Worm (Caenorhabditis elegans): ENCODE data around the gene pes-23.
A peak's percentile ranks its signal among the peaks of the same experiment; 100 is the strongest.

pes-23 gene

DNA sequence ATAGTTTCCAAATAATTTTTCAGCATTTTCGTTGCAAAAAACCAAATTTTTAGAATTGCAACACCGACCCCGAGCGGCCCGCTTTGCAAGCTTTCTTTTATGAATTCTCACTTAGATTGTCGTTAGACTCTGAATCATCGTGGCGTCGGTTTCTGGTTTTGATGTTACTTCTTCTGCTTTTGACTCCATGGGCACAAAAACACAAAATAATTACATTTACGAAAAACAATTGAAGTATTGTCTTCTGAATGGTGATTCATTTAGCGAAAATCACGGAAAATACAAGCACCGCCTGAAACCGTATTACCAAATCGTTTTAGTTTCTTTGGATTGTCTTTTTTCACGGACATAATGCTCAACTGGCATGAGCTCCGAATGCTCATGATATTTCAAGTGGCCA, at the start of gene pes-23:
Gene pes-23, plus strand, starts transcription at position 301 of the 400 bp plus-strand sequence.
- TF ChIP-seq ztf-16 (tag; optimal IDR thresholded peaks at IDR 0.05) (no peak), unc-3 (GFP tag; conservative IDR thresholded peaks at IDR 0.05) (no peak), unc-3 (tag; optimal IDR thresholded peaks at IDR 0.05) (no peak), ceh-48 (tag; optimal IDR thresholded peaks at IDR 0.05) (no peak), elt-2 (tag; optimal IDR thresholded peaks at IDR 0.05) (no peak), pros-1 (tag; optimal IDR thresholded peaks at IDR 0.05) (no peak)

- TF ChIP-seq K02D7.2 (tag; optimal IDR thresholded peaks at IDR 0.05) (no peak), syd-9 (tag; optimal IDR thresholded peaks at IDR 0.05) (no peak), odd-2 (tag; optimal IDR thresholded peaks at IDR 0.05) (no peak), Y22D7AL.16 (tag; optimal IDR thresholded peaks at IDR 0.05) (no peak), ceh-2 (tag; optimal IDR thresholded peaks at IDR 0.05) (no peak), ceh-45 (GFP tag; IDR thresholded peaks at IDR 0.05) (no peak), sdc-2 (tag; optimal IDR thresholded peaks at IDR 0.05) (no peak), dve-1 (tag; optimal IDR thresholded peaks at IDR 0.05) (no peak), madf-2 (tag; optimal IDR thresholded peaks at IDR 0.05) (no peak), ztf-16 (tag; optimal IDR thresholded peaks at IDR 0.05) (no peak), ceh-9 (tag; optimal IDR thresholded peaks at IDR 0.05) (no peak), ceh-22 (tag; optimal IDR thresholded peaks at IDR 0.05) (no peak), nhr-232 (tag; optimal IDR thresholded peaks at IDR 0.05) (no peak)
Measured at ce11 chrX:6853318-6853717, 47.9 kb upstream of the pes-23 start, which contains the start of gene rig-3. Gene rig-3, plus strand, starts transcription at chrX:6853618.

DNA sequence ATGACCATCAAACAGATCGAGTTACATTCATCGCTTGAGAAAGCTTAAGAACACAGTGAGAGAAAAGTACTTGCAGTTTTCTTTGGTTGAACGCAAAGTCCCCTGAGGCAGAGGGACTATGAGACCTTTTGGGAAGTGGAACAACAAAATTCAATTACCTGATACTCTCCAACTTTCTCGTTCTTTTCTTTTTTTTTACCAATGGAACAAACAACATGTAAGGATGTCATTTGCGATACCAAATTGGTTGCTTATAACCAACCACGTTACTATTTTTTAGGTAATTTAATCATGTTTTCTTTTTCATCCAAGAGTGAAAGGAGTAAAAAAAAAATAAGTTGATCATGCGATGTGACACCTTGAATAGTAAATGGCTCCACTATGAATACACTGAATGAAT, 44.4 kb upstream of the pes-23 start:
- TF ChIP-seq C08G9.2 (tag; optimal IDR thresholded peaks at IDR 0.05) (no peak), pha-4 (tag; optimal IDR thresholded peaks at IDR 0.05) (no peak), dmd-4 (tag; optimal IDR thresholded peaks at IDR 0.05; ENCODE audit: borderline replicate concordance) (no peak), lin-11 (tag; optimal IDR thresholded peaks at IDR 0.05) (no peak), unc-42 (tag; optimal IDR thresholded peaks at IDR 0.05) (peak; percentile 80), zip-5 (tag; optimal IDR thresholded peaks at IDR 0.05) (no peak), pha-2 (tag; optimal IDR thresholded peaks at IDR 0.05) (no peak), ceh-2 (tag; optimal IDR thresholded peaks at IDR 0.05) (no peak)

DNA sequence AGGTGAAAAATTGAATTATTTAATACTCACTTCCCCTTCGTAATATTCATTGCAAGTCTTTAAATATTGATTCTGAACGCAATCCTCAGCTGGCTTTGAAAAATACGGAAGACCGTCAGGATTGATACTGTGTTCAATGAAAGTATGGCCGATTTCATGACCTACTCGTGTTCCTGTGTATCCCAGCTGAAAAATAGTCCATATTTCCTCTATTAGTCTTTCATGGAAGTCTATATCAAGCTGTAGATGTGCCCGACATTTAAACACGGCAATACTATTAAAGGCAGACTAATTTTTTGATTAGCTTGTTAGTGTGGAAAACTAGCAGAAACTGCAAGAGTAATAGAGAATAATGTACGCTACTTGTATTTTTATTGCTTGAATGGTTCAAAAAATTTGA, 39.6 kb upstream of the pes-23 start:
- TF ChIP-seq pros-1 (tag; optimal IDR thresholded peaks at IDR 0.05) (no peak), ceh-9 (tag; optimal IDR thresholded peaks at IDR 0.05) (no peak), ceh-18 (tag; optimal IDR thresholded peaks at IDR 0.05) (no peak), sox-4 (tag; optimal IDR thresholded peaks at IDR 0.05) (no peak), T23F11.4 (GFP tag; optimal IDR thresholded peaks at IDR 0.05) (no peak), pha-4 (tag; optimal IDR thresholded peaks at IDR 0.05) (no peak), pax-1 (tag; optimal IDR thresholded peaks at IDR 0.05) (no peak)

DNA sequence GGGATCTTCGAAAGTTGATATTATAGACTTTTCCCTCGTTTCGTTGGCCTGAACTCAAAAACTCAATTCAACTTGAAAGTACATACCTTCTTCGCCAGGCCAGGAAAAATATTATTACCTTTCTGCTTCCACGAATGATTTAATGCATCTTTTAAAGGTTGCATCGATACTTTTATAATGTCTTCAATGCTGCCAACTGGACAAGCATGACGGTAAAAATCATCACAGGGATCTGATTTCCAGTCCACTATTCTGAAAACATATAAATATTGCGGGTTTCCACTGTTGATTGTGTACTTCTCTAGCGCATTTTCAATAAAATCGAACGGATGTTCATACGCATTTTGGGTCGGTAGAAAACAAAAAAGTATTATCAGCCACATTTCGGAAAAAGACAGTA, 38.1 kb upstream of the pes-23 start, which contains the start of gene nep-4:
Gene nep-4, minus strand, starts transcription at position 393 of the 400 bp plus-strand sequence.
- TF ChIP-seq ttx-3 (tag; optimal IDR thresholded peaks at IDR 0.05) = no peak
- no peak for TF ChIP-seq K09A11.1 (tag; optimal IDR thresholded peaks at IDR 0.05; ENCODE audit: insufficient read depth)
- TF ChIP-seq ceh-45 (GFP tag; IDR thresholded peaks at IDR 0.05) = no peak
- no peak for TF ChIP-seq tbx-7 (tag; optimal IDR thresholded peaks at IDR 0.05)
- no peak for TF ChIP-seq fkh-6 (tag; optimal IDR thresholded peaks at IDR 0.05)
- TF ChIP-seq ahr-1 (tag; optimal IDR thresholded peaks at IDR 0.05) = no peak
- TF ChIP-seq pha-4 (tag; optimal IDR thresholded peaks at IDR 0.05) = no peak
- TF ChIP-seq F13H6.1 (tag; optimal IDR thresholded peaks at IDR 0.05) = no peak
- no peak for TF ChIP-seq ets-4 (tag; optimal IDR thresholded peaks at IDR 0.05)
- no peak for TF ChIP-seq pqm-1 (tag; optimal IDR thresholded peaks at IDR 0.05)
- no peak for TF ChIP-seq ama-1 (optimal IDR thresholded peaks at IDR 0.05)
- no peak for TF ChIP-seq lin-11 (tag; optimal IDR thresholded peaks at IDR 0.05)
- TF ChIP-seq eyg-1 (tag; optimal IDR thresholded peaks at IDR 0.05) = no peak
- no peak for TF ChIP-seq odd-2 (tag; optimal IDR thresholded peaks at IDR 0.05)
- TF ChIP-seq gmeb-2 (tag; optimal IDR thresholded peaks at IDR 0.05) = no peak

All from whole organism, late embryonic.